Fruit fly (Drosophila melanogaster) whole organism, pupa: ENCODE results near the gene GstD11.

Source experiments
- CG14655 ChIP-seq: fragments of 200-800 bp; sonication (Bioruptor generic); optimal IDR thresholded peaks from 3 replicates; lab custom pipeline; 2017; ENCODE audit warnings: mild to moderate bottlenecking, missing biosample characterization, missing genetic modification reagents, missing genetic modification characterization
- CG15710 ChIP-seq: fragments of 200-800 bp; sonication (Bioruptor generic); optimal IDR thresholded peaks from 2 replicates; lab custom pipeline; 2018; ENCODE audit warnings: missing biosample characterization, mild to moderate bottlenecking, missing genetic modification characterization, moderate library complexity
- CG17806 ChIP-seq: fragments of 200-800 bp; sonication (Bioruptor generic); optimal IDR thresholded peaks from 2 replicates; lab custom pipeline; 2018; ENCODE audit warnings: missing biosample characterization, mild to moderate bottlenecking, missing genetic modification characterization, moderate library complexity
- CG32121 ChIP-seq: fragments of 200-800 bp; sonication (Bioruptor generic); IDR thresholded peaks from 2 replicates; pipeline ENCODE4 v1.3.6; 2022; ENCODE audit warnings: missing biosample characterization, missing genetic modification characterization
- CG4496 ChIP-seq: fragments of 200-800 bp; sonication (Bioruptor generic); IDR thresholded peaks from 3 replicates; pipeline ENCODE4 v1.3.6; 2022; ENCODE audit warnings: missing biosample characterization, missing genetic modification characterization
- CG9948 ChIP-seq: fragments of 200-800 bp; sonication (Bioruptor generic); optimal IDR thresholded peaks from 2 replicates; lab custom pipeline; 2018; ENCODE audit warnings: missing biosample characterization, mild to moderate bottlenecking, missing genetic modification characterization, moderate library complexity
- EcR ChIP-seq: fragments of 200-800 bp; sonication (Bioruptor generic); optimal IDR thresholded peaks from 3 replicates; lab custom pipeline; 2019; ENCODE audit warnings: missing biosample characterization, missing genetic modification characterization, mild to moderate bottlenecking, moderate library complexity, missing genetic modification reagents
- Ets98B ChIP-seq: fragments of 200-800 bp; sonication (Bioruptor generic); IDR thresholded peaks from 2 replicates; pipeline ENCODE4 v1.3.6; 2022; ENCODE audit warnings: missing biosample characterization, missing genetic modification characterization
- Snoo ChIP-seq: fragments of 200-800 bp; sonication (Bioruptor generic); optimal IDR thresholded peaks from 3 replicates; lab custom pipeline; 2017; ENCODE audit warnings: missing biosample characterization, mild to moderate bottlenecking, missing genetic modification characterization, inconsistent platforms
- fd96Ca ChIP-seq: fragments of 200-800 bp; sonication (Bioruptor generic); IDR thresholded peaks from 3 replicates; pipeline ENCODE4 v1.3.6; 2022; ENCODE audit warnings: missing biosample characterization, missing genetic modification characterization
- gl ChIP-seq: fragments of 200-800 bp; sonication (Bioruptor generic); optimal IDR thresholded peaks from 2 replicates; lab custom pipeline; 2018; ENCODE audit warnings: missing biosample characterization, mild to moderate bottlenecking, missing genetic modification characterization

- TF ChIP-seq CG17806 (no peak), gl (tag; lab: Kevin White, UChicago) (no peak), Ets98B (GFP tag; lab: Robert Waterston, UW) (no peak), CG14655 (GFP tag; lab: Kevin White, UChicago) (no peak), CG4496 (GFP tag; lab: Robert Waterston, UW) (no peak), Snoo (tag; lab: Kevin White, UChicago) (no peak), CG32121 (GFP tag; lab: Robert Waterston, UW) (no peak), EcR (GFP tag; lab: Kevin White, UChicago) (no peak), CG9948 (tag; lab: Kevin White, UChicago) (no peak), CG15710 (tag; lab: Kevin White, UChicago) (no peak), fd96Ca (GFP tag; lab: Robert Waterston, UW) (no peak)
These were observed 3.4 kb upstream of the GstD11 start, which contains the start of gene GstD8 for dm6 chr3R:12379708-12380107.
